Worm (Caenorhabditis elegans) whole organism, early embryonic: ENCODE results near the gene ZK1010.4.

Experiments used
- B0310.2 ChIP-seq: sonication (generic microtip); optimal IDR thresholded peaks from 2 replicates; lab custom pipeline; 2016; ENCODE audit warnings: mild to moderate bottlenecking, missing genetic modification characterization, missing compliant biosample characterization
- F13C5.2 ChIP-seq: sonication (generic microtip); optimal IDR thresholded peaks from 2 replicates; lab custom pipeline; 2017; ENCODE audit warnings: mild to moderate bottlenecking, missing genetic modification characterization, inconsistent platforms, missing compliant biosample characterization
- aly-1 ChIP-seq: sonication (generic microtip); optimal IDR thresholded peaks from 2 replicates; lab custom pipeline; 2016; ENCODE audit warnings: missing genetic modification characterization, missing compliant biosample characterization
- ama-1 ChIP-seq: fragments of 150-350 bp; optimal IDR thresholded peaks from 2 replicates; lab custom pipeline; 2014
- ceh-13 ChIP-seq: fragments of 200-800 bp; sonication (Bioruptor generic); optimal IDR thresholded peaks from 2 replicates; lab custom pipeline; 2018; ENCODE audit warnings: mild to moderate bottlenecking, missing genetic modification characterization, missing compliant biosample characterization
- ceh-36 ChIP-seq: sonication (generic microtip); optimal IDR thresholded peaks from 2 replicates; lab custom pipeline; 2016; ENCODE audit warnings: missing genetic modification characterization, inconsistent platforms, missing compliant biosample characterization
- ets-7 ChIP-seq: sonication (generic microtip); optimal IDR thresholded peaks from 2 replicates; lab custom pipeline; 2016; ENCODE audit warnings: missing genotype, missing genetic modification characterization, missing compliant biosample characterization
- flt-1 ChIP-seq: fragments of 200-800 bp; sonication (Bioruptor generic); IDR thresholded peaks from 2 replicates; pipeline ENCODE4 v1.3.6; 2022; ENCODE audit warnings: missing genetic modification characterization, missing compliant biosample characterization
- hmbx-1 ChIP-seq: sonication (generic microtip); optimal IDR thresholded peaks from 2 replicates; lab custom pipeline; 2016; ENCODE audit warnings: mild to moderate bottlenecking, missing genetic modification characterization, missing compliant biosample characterization
- hmg-4 ChIP-seq: fragments of 200-800 bp; sonication (Bioruptor generic); optimal IDR thresholded peaks from 2 replicates; lab custom pipeline; 2018; ENCODE audit warnings: mild to moderate bottlenecking, missing genetic modification characterization, missing compliant biosample characterization
- hnd-1 ChIP-seq: sonication (generic microtip); optimal IDR thresholded peaks from 2 replicates; lab custom pipeline; 2016; ENCODE audit warnings: missing genetic modification characterization, missing compliant biosample characterization
- pes-1 ChIP-seq: fragments of 200-800 bp; sonication (Bioruptor generic); IDR thresholded peaks from 2 replicates; pipeline ENCODE4 v1.3.6; 2022; ENCODE audit warnings: missing genetic modification reagents, missing genetic modification characterization, missing compliant biosample characterization
- scrt-1 ChIP-seq: fragments of 200-800 bp; sonication (Bioruptor generic); IDR thresholded peaks from 2 replicates; pipeline ENCODE4 v1.3.6; 2022; ENCODE audit warnings: missing genetic modification characterization, missing compliant biosample characterization
- sea-1 ChIP-seq: fragments of 200-800 bp; sonication (Bioruptor generic); conservative IDR thresholded peaks from 2 replicates; pipeline ENCODE4 v1.3.6; 2022; ENCODE audit warnings: missing genetic modification characterization, missing compliant biosample characterization
- tbx-11 ChIP-seq: fragments of 200-800 bp; sonication (Bioruptor generic); IDR thresholded peaks from 2 replicates; pipeline ENCODE4 v1.3.6; 2022; ENCODE audit warnings: missing genetic modification characterization, missing compliant biosample characterization
- tbx-37 ChIP-seq: fragments of 200-800 bp; sonication (Bioruptor generic); conservative IDR thresholded peaks from 2 replicates; pipeline ENCODE4 v1.3.6; 2022; ENCODE audit warnings: missing genetic modification reagents, missing genetic modification characterization, missing compliant biosample characterization
- tra-4 ChIP-seq: sonication (generic microtip); optimal IDR thresholded peaks from 2 replicates; lab custom pipeline; 2017; ENCODE audit warnings: missing genetic modification characterization, missing compliant biosample characterization

ZK1010.4 gene

DNA sequence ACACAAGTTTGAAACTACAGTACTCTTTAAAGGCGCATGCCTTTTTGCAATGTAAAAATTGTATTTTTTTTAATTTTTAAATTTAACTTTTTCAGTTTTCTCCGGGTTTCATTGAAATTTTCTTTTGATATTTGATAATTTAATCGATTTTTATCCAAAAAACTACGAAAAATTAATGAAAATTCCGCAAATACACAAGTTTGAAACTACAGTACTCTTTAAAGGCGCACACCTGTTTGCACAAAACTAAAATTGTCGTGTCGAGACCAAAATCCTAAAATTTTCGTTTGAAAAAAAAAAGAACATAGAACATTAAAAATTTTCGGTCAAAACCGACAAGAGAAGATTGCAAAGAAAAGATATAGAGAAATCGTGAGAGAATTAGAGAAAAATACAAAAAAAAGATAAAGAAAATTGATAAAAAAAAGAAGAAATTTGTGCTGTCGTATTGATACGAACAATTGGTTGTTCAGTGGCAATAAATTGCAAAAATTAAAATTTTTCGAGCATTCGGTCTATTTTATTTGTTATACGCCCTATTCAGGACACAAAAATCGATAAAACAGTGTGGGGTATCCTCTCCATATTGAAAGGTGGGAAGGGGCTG is 13.3 kb upstream of the ZK1010.4 start:
- TF ChIP-seq B0310.2 (tag; lab: Kevin White, UChicago) (no peak), ets-7 (tag; lab: Kevin White, UChicago) (no peak), hmg-4 (GFP tag; lab: Kevin White, UChicago) (no peak)

DNA sequence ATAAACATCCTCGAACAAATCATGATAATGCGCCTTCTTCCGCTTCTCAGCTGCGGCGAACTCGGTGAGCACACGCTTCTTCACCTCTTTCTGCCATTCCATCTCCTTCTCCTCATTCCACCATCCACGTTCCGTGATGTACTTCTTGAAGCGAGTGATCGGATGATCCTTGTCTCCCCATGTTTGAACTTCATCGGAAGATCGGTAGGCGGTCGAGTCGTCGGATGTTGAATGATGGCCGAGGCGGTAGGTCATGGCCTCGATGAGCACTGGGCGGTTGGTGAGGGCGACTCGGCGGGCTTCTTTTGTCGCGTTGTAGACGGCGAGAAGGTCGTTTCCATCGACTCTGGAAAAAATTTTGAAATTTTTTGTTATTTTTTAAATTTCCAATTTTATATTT is 12.5 kb upstream of the ZK1010.4 start:
- TF ChIP-seq tra-4 (no peak), hmg-4 (GFP tag; lab: Kevin White, UChicago) (no peak), ama-1 (no peak), hmbx-1 (no peak), ceh-13 (GFP tag; lab: Kevin White, UChicago) (no peak), tbx-11 (GFP tag; lab: Robert Waterston, UW) (no peak), F13C5.2 (no peak), ceh-36 (tag; lab: Kevin White, UChicago) (no peak), hnd-1 (tag; lab: Kevin White, UChicago) (no peak), aly-1 (no peak), sea-1 (GFP tag; lab: Robert Waterston, UW) (no peak), scrt-1 (no peak), flt-1 (no peak), ets-7 (tag; lab: Kevin White, UChicago) (no peak), pes-1 (GFP tag; lab: Robert Waterston, UW) (no peak), B0310.2 (tag; lab: Kevin White, UChicago) (no peak), tbx-37 (GFP tag; lab: Robert Waterston, UW) (no peak)

DNA sequence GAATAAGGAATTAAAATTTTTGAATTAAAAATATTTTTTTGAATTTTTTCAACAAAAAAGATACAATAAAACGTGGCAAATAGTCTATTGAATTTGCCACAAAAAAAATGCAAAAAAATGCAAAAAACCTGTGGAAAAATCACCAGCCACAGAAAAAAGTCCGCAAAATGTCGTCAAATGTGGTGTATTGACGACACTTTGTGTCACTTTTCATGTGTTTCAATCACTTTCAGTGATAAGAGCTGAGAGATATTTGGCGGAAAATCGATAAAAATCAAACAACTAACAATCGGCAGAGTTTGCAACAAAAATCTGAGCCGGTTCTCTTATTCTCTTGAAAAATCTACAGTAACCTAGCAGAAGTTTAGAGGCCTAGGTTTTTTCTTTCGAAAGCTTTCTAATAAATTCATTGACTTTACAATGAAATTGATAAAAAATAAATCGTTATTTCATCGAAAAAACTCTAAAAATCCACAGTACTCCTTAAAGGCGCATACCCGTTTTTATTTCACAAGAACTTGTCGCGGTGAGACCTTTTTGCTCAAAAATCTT is 9.0 kb upstream of the ZK1010.4 start:
- TF ChIP-seq hmg-4 (GFP tag; lab: Kevin White, UChicago), result no peak
- TF ChIP-seq sea-1 (GFP tag; lab: Robert Waterston, UW), result no peak
- TF ChIP-seq hmbx-1, result no peak
- TF ChIP-seq hnd-1 (tag; lab: Kevin White, UChicago), result no peak
- TF ChIP-seq flt-1, result no peak
- TF ChIP-seq ama-1, result no peak
- no peak for TF ChIP-seq F13C5.2
- TF ChIP-seq pes-1 (GFP tag; lab: Robert Waterston, UW), result no peak

DNA sequence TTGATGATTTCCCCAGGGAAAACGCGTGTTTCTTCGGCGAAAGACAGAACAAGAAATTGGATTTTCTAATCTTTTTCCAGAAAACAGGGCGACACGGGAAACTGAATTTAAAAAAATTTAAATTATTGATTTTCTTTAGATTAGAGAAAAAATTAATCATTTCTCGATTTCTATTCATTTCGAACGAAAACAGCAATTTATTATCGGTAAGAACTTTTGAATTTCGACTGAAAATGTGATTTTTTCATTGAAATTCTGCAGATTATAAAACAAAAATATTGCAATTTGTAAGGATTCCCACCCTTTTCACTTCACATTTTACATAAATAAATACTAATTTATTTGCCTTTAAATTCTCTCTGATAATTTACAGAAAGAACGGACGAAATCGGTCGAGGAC is 8.5 kb upstream of the ZK1010.4 start, which contains the start of gene bckd-1A:
TSS of gene bckd-1A (minus strand) at position 101 of the 400 bp plus-strand sequence.
- TF ChIP-seq sea-1 (GFP tag; lab: Robert Waterston, UW), result no peak
- TF ChIP-seq tra-4, result no peak
- TF ChIP-seq ets-7 (tag; lab: Kevin White, UChicago), result no peak
- TF ChIP-seq pes-1 (GFP tag; lab: Robert Waterston, UW), result no peak
- TF ChIP-seq ceh-36 (tag; lab: Kevin White, UChicago), result no peak
- no peak for TF ChIP-seq aly-1
- no peak for TF ChIP-seq hmg-4 (GFP tag; lab: Kevin White, UChicago)
- no peak for TF ChIP-seq F13C5.2
- no peak for TF ChIP-seq tbx-11 (GFP tag; lab: Robert Waterston, UW)
- no peak for TF ChIP-seq ama-1
- TF ChIP-seq hmbx-1, result no peak
- TF ChIP-seq flt-1, result no peak
- TF ChIP-seq hnd-1 (tag; lab: Kevin White, UChicago), result no peak
- TF ChIP-seq ceh-13 (GFP tag; lab: Kevin White, UChicago), result no peak

DNA sequence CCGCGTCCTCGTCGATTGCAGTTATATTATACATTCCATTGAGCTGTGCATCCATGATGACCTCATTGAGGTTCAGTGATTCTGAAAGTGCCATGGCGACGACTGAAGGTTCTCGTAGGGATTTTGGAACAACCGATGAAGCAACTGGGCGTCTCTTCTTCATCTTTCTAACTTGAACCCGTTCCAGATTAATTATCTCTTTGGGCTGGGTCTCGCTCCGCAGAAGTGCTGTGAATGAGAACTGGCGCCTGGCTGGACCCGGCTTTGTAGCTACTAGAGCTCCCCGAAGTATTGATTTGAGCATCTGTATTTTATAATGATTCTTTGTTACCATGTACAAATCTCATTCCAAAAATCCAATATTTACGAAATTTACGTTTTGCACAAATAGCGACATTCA is 3.3 kb upstream of the ZK1010.4 start, which contains the start of gene ZK1010.2:
TSS of gene ZK1010.2 (minus strand) at position 304 of the 400 bp plus-strand sequence.
- TF ChIP-seq ceh-13 (GFP tag; lab: Kevin White, UChicago), result no peak
- no peak for TF ChIP-seq scrt-1
- TF ChIP-seq tbx-37 (GFP tag; lab: Robert Waterston, UW), result no peak
- TF ChIP-seq B0310.2 (tag; lab: Kevin White, UChicago), result no peak
- TF ChIP-seq sea-1 (GFP tag; lab: Robert Waterston, UW), result no peak
- no peak for TF ChIP-seq hnd-1 (tag; lab: Kevin White, UChicago)
- TF ChIP-seq flt-1, result no peak
- no peak for TF ChIP-seq tra-4
- TF ChIP-seq ets-7 (tag; lab: Kevin White, UChicago), result no peak
- TF ChIP-seq aly-1, result no peak
- no peak for TF ChIP-seq F13C5.2
- TF ChIP-seq ceh-36 (tag; lab: Kevin White, UChicago), result no peak
- no peak for TF ChIP-seq pes-1 (GFP tag; lab: Robert Waterston, UW)

DNA sequence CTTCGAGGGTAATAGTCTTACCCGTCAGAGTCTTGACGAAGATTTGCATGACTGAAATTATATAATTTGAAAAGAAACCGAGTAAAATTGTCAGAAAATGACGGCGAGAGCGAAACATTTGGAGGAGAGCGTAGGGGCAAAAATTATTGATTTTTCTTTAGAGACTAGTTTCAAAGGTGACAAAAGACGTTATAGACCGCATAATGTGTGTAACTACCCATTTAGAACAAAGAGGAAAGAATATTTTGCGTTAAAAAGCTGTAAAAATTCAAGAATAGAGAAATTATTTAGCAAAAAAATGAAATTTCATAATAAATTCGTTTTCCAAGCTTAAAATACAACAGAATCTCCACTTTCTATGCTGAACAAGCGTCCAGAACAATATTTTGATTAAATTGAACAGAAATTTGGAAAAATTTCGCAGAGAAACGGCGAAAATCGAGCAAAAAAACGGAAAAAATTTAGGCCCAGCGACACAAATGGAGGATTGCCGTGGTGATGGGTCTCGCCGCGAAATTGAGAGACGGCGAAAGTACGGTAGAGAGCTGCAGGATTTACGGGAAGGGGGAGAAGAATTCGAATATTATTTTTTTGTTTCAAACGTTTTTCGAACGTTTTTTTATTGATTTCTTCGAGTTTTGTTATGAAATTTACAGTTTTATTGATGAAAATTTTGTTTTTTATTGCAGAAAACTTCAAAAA is 2.2 kb upstream of the ZK1010.4 start, which contains the start of the genes ubq-2 and frg-1:
TSS of gene ubq-2 (minus strand) at position 51 of the 702 bp plus-strand sequence.
TSS of gene frg-1 (plus strand) at position 690 of the 702 bp plus-strand sequence.
- no peak for TF ChIP-seq ama-1
- peak; percentile 44 for TF ChIP-seq F13C5.2

DNA sequence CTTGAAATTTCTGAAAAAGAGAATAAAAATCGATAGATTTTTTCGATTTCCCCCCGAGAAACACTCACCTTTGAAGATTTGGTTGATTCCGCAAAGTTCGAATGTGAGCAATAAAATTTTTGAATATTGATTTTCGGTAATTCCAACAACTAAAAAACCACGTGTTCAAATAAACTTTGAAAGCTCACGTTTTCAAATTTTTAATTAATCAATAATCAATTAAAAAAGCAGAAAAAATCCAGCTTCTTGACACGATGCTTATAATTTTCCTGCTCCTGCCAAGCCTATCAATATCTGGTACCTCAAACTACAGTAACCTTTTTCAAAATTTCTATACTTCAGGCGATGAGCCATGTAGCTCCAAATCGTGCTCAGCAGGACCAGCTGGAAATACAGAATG is 6.5 kb downstream of the ZK1010.4 start, which contains the start of gene ZK1010.5:
TSS of gene ZK1010.5 (minus strand) at position 101 of the 400 bp plus-strand sequence.
- no peak for TF ChIP-seq flt-1
- TF ChIP-seq pes-1 (GFP tag; lab: Robert Waterston, UW), result no peak
- TF ChIP-seq tra-4, result no peak
- no peak for TF ChIP-seq sea-1 (GFP tag; lab: Robert Waterston, UW)
- no peak for TF ChIP-seq hmg-4 (GFP tag; lab: Kevin White, UChicago)
- TF ChIP-seq tbx-37 (GFP tag; lab: Robert Waterston, UW), result no peak

DNA sequence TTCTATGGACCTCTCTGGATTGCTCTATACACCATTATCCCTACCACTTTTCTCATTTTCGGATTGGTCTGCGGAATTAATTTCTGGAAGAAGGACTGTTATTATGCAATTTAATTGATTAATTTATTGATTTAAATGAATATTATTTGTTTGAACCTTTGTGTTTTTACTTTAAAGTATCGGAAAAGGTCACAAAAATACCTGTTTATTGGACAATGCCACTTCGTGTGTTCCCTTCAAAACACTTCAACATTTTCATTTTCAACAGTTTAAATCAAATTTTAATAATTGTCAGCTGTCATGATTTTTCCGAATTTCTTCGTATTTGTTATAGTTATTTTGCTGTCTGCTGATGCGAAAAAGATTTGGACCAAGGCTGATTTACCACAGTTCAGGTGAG is 10.1 kb downstream of the ZK1010.4 start, which contains the start of gene ZK1010.12:
TSS of gene ZK1010.12 (plus strand) at position 301 of the 400 bp plus-strand sequence.
- TF ChIP-seq tra-4, result no peak
- no peak for TF ChIP-seq hmg-4 (GFP tag; lab: Kevin White, UChicago)
- no peak for TF ChIP-seq hmbx-1
- no peak for TF ChIP-seq B0310.2 (tag; lab: Kevin White, UChicago)
- no peak for TF ChIP-seq ama-1
- no peak for TF ChIP-seq scrt-1
- TF ChIP-seq ets-7 (tag; lab: Kevin White, UChicago), result no peak
- no peak for TF ChIP-seq tbx-37 (GFP tag; lab: Robert Waterston, UW)
- no peak for TF ChIP-seq hnd-1 (tag; lab: Kevin White, UChicago)
- no peak for TF ChIP-seq ceh-13 (GFP tag; lab: Kevin White, UChicago)
- TF ChIP-seq F13C5.2, result no peak
- no peak for TF ChIP-seq pes-1 (GFP tag; lab: Robert Waterston, UW)
- no peak for TF ChIP-seq ceh-36 (tag; lab: Kevin White, UChicago)
- TF ChIP-seq aly-1, result no peak
- no peak for TF ChIP-seq tbx-11 (GFP tag; lab: Robert Waterston, UW)
- TF ChIP-seq flt-1, result no peak
- no peak for TF ChIP-seq sea-1 (GFP tag; lab: Robert Waterston, UW)
